Worm (Caenorhabditis elegans) whole organism, L3 larva: ENCODE measurements around the gene zhit-2.

ENCODE experiments used
- R02D3.7 ChIP-seq: fragments of 150-350 bp; optimal IDR thresholded peaks from 2 replicates; lab custom pipeline; 2014; ENCODE audit warnings: missing biosample characterization, missing genetic modification characterization
- ZK546.5 ChIP-seq: sonication (generic microtip); optimal IDR thresholded peaks from 2 replicates; lab custom pipeline; 2017; ENCODE audit warnings: missing biosample characterization, missing genetic modification characterization
- aly-2 ChIP-seq: fragments of 150-350 bp; optimal IDR thresholded peaks from 2 replicates; lab custom pipeline; 2014; ENCODE audit warnings: missing biosample characterization, missing genetic modification characterization
- ama-1 ChIP-seq: fragments of 150-350 bp; optimal IDR thresholded peaks from 2 replicates; lab custom pipeline; 2018
- ceh-28 ChIP-seq: fragments of 150-350 bp; optimal IDR thresholded peaks from 2 replicates; lab custom pipeline; 2014; ENCODE audit warnings: missing biosample characterization, missing genetic modification reagents, missing genetic modification characterization
- ceh-9 ChIP-seq: sonication (generic microtip); optimal IDR thresholded peaks from 2 replicates; lab custom pipeline; 2018; ENCODE audit warnings: missing biosample characterization, missing genetic modification characterization
- daf-12 ChIP-seq: fragments of 150-350 bp; optimal IDR thresholded peaks from 2 replicates; lab custom pipeline; 2014; ENCODE audit warnings: missing biosample characterization, missing genetic modification reagents, missing genetic modification characterization
- egl-27 ChIP-seq: sonication (generic microtip); optimal IDR thresholded peaks from 4 replicates; lab custom pipeline; 2017; ENCODE audit warnings: missing biosample characterization, missing genetic modification reagents, missing genetic modification characterization
- egl-5 ChIP-seq: fragments of 150-350 bp; optimal IDR thresholded peaks from 2 replicates; lab custom pipeline; 2017; ENCODE audit warnings: missing biosample characterization, missing genetic modification reagents, missing genetic modification characterization, inconsistent platforms
- elt-1 ChIP-seq: fragments of 150-350 bp; optimal IDR thresholded peaks from 2 replicates; lab custom pipeline; 2014; ENCODE audit warnings: missing biosample characterization, missing genetic modification characterization
- elt-2 ChIP-seq: sonication (generic microtip); optimal IDR thresholded peaks from 2 replicates; lab custom pipeline; 2016; ENCODE audit warnings: missing genetic modification reagents, mild to moderate bottlenecking, missing genetic modification characterization, missing compliant biosample characterization
- elt-3 ChIP-seq, 3 experiments: fragments of 150-350 bp in 1 of 3; sonication (generic microtip) in 2 of 3; optimal IDR thresholded peaks; 2 replicates in 2 of 3; 4 replicates in 1 of 3; lab custom pipeline; 2014 to 2017; ENCODE audit warnings: missing biosample characterization in 3 of 3, missing genetic modification characterization in 3 of 3
- eor-1 ChIP-seq, 2 experiments: fragments of 150-350 bp; optimal IDR thresholded peaks; 2 replicates each; lab custom pipeline; 2014 to 2018; ENCODE audit warnings: missing biosample characterization in 2 of 2, missing genetic modification characterization in 2 of 2
- fkh-10 ChIP-seq: sonication (generic microtip); optimal IDR thresholded peaks from 2 replicates; lab custom pipeline; 2017; ENCODE audit warnings: missing biosample characterization, missing genetic modification reagents, missing genetic modification characterization
- fkh-2 ChIP-seq: fragments of 150-350 bp; optimal IDR thresholded peaks from 2 replicates; lab custom pipeline; 2014; ENCODE audit warnings: missing biosample characterization, missing genetic modification reagents, missing genetic modification characterization
- hmg-11 ChIP-seq: sonication (generic microtip); optimal IDR thresholded peaks from 2 replicates; lab custom pipeline; 2016; ENCODE audit warnings: missing genetic modification characterization, missing compliant biosample characterization
- jun-1 ChIP-seq: fragments of 150-350 bp; optimal IDR thresholded peaks from 2 replicates; lab custom pipeline; 2014; ENCODE audit warnings: missing biosample characterization, missing genetic modification reagents, missing genetic modification characterization
- lin-15B ChIP-seq: fragments of 150-350 bp; optimal IDR thresholded peaks from 2 replicates; lab custom pipeline; 2014; ENCODE audit warnings: missing biosample characterization, missing genetic modification characterization
- lin-39 ChIP-seq: fragments of 150-350 bp; optimal IDR thresholded peaks from 2 replicates; lab custom pipeline; 2018; ENCODE audit warnings: missing biosample characterization, missing genetic modification reagents, missing genetic modification characterization
- mml-1 ChIP-seq: fragments of 150-350 bp; sonication (generic microtip); optimal IDR thresholded peaks from 3 replicates; lab custom pipeline; 2014; ENCODE audit warnings: missing biosample characterization, missing genetic modification characterization
- nfya-1 ChIP-seq: sonication (generic microtip); optimal IDR thresholded peaks from 2 replicates; lab custom pipeline; 2017; ENCODE audit warnings: missing genetic modification characterization, mild to moderate bottlenecking, missing compliant biosample characterization, antibody characterized with exemption, moderate library complexity; ENCODE audit not compliant: insufficient read depth
- nhr-12 ChIP-seq: fragments of 150-350 bp; optimal IDR thresholded peaks from 2 replicates; lab custom pipeline; 2014; ENCODE audit warnings: missing biosample characterization, missing genetic modification characterization
- nhr-23 ChIP-seq: fragments of 150-350 bp; optimal IDR thresholded peaks from 2 replicates; lab custom pipeline; 2014; ENCODE audit warnings: missing biosample characterization, missing genetic modification reagents, missing genetic modification characterization
- nhr-25 ChIP-seq: sonication (generic microtip); optimal IDR thresholded peaks from 2 replicates; lab custom pipeline; 2017; ENCODE audit warnings: missing biosample characterization, missing genetic modification characterization
- nhr-28 ChIP-seq: fragments of 150-350 bp; optimal IDR thresholded peaks from 2 replicates; lab custom pipeline; 2014; ENCODE audit warnings: missing biosample characterization, missing genetic modification characterization
- nhr-67 ChIP-seq: fragments of 150-350 bp; optimal IDR thresholded peaks from 2 replicates; lab custom pipeline; 2014; ENCODE audit warnings: missing biosample characterization, missing genetic modification characterization
- nhr-76 ChIP-seq: fragments of 150-350 bp; sonication (generic microtip); optimal IDR thresholded peaks from 5 replicates; lab custom pipeline; 2014; ENCODE audit warnings: missing biosample characterization, missing genetic modification characterization
- nhr-77 ChIP-seq: fragments of 150-350 bp; optimal IDR thresholded peaks from 2 replicates; lab custom pipeline; 2014; ENCODE audit warnings: missing biosample characterization, missing genetic modification characterization
- pha-4 ChIP-seq: fragments of 150-350 bp; optimal IDR thresholded peaks from 2 replicates; lab custom pipeline; 2014; ENCODE audit warnings: missing biosample characterization, missing genetic modification reagents, missing genetic modification characterization
- pqm-1 ChIP-seq: fragments of 150-350 bp; optimal IDR thresholded peaks from 2 replicates; lab custom pipeline; 2017; ENCODE audit warnings: missing biosample characterization, missing genetic modification characterization, inconsistent platforms
- tbx-2 ChIP-seq: sonication (generic microtip); optimal IDR thresholded peaks from 2 replicates; lab custom pipeline; 2016; ENCODE audit warnings: mild to moderate bottlenecking, missing genetic modification characterization, missing compliant biosample characterization
- unc-39 ChIP-seq: sonication (generic microtip); optimal IDR thresholded peaks from 4 replicates; lab custom pipeline; 2017; ENCODE audit warnings: missing biosample characterization, missing genetic modification characterization
- unc-62 ChIP-seq: fragments of 150-350 bp; sonication (generic microtip); optimal IDR thresholded peaks from 4 replicates; lab custom pipeline; 2014; ENCODE audit warnings: missing biosample characterization, missing genetic modification reagents, missing genetic modification characterization
- zag-1 ChIP-seq: fragments of 150-350 bp; optimal IDR thresholded peaks from 2 replicates; lab custom pipeline; 2014; ENCODE audit warnings: missing biosample characterization, missing genetic modification characterization
- ztf-11 ChIP-seq: fragments of 150-350 bp; optimal IDR thresholded peaks from 2 replicates; lab custom pipeline; 2014; ENCODE audit warnings: missing biosample characterization, missing genetic modification characterization
- ztf-4 ChIP-seq: fragments of 150-350 bp; optimal IDR thresholded peaks from 2 replicates; lab custom pipeline; 2014; ENCODE audit warnings: missing biosample characterization, missing genetic modification characterization

The zhit-2 gene

DNA sequence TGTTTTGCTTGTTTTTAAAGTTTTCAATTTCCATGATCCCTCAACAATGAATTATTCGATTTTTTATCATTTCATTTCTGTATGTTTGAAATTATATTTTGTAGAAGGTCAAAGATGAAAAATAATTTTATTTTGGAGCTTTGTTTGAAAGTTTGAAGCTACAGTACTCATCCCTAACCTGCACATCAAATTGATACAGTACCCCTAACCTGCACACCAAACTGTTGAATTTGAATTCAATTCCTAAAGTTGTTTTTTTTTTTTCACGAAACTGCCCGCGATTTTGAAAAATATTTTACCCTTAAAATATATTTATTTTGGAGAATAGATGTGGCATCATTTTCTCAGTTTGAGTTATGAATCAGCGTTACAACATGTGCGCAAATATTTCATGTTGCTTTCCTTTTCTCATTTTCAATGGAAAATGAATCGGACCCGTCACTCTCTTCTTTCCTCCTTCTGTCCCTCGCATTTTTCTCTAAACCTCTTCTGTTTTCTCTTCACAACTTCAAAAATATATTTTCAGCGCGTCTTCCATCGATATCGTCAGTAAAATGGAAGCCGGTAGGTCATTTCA lies 38.3 kb downstream of the zhit-2 start, which contains the start of gene R74.8:
Gene R74.8, plus strand, starts transcription at position 527 of the 577 bp plus-strand sequence.
- TF ChIP-seq eor-1 (tag; optimal IDR thresholded peaks at IDR 0.05; lab: Kevin White, UChicago) (no peak), ceh-9 (tag; lab: Kevin White, UChicago) (no peak), nfya-1 (tag; lab: Kevin White, UChicago) (peak; percentile 11)
- TF ChIP-seq, all 47 proteins: peak for 1

DNA sequence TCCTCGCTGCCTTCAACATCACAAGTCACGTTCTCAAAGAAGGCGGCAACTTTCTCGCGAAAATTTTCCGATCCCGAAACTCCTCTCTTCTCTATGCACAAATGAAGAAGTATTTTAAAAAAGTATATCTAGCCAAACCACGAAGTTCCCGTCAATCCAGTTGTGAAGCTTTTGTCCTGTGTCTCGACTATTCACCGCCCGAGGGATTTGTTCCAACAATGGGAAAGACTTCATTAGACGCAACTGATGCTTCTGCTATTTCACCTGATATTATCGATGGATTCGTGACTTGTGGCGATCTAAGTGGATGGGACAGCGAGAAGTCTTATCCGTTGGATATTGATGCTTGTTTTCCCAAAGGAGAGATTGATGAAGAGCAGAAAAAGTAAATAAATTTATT lies 39.2 kb downstream of the zhit-2 start:
- TF ChIP-seq ceh-28 (tag; lab: Kevin White, UChicago), result no peak
- TF ChIP-seq lin-39, result no peak
- TF ChIP-seq zag-1 (tag; lab: Kevin White, UChicago), result no peak
- TF ChIP-seq tbx-2 (tag; lab: Kevin White, UChicago), result no peak
- no peak for TF ChIP-seq nhr-76 (tag; lab: Kevin White, UChicago)
- TF ChIP-seq nhr-77 (tag; lab: Kevin White, UChicago), result no peak
- TF ChIP-seq nfya-1 (tag; lab: Kevin White, UChicago), result no peak
- no peak for TF ChIP-seq nhr-12
- TF ChIP-seq hmg-11, result no peak
- TF ChIP-seq lin-15B (tag; lab: Kevin White, UChicago), result no peak
- TF ChIP-seq fkh-10 (GFP tag; lab: Kevin White, UChicago), result no peak
- TF ChIP-seq ama-1 (lab: Kevin White, UChicago), result no peak
- no peak for TF ChIP-seq ztf-4
- TF ChIP-seq unc-62 (GFP tag; lab: Kevin White, UChicago), result no peak
- TF ChIP-seq ZK546.5, result no peak
- TF ChIP-seq daf-12 (tag; lab: Kevin White, UChicago), result no peak
- no peak for TF ChIP-seq egl-5 (tag; lab: Kevin White, UChicago)
- TF ChIP-seq, all 47 proteins: peak for 0

ce11 chrIII:4204072-4204471 lies 40.1 kb downstream of the zhit-2 start, which contains the start of the genes pelo-1 and R74.7:
Gene pelo-1, minus strand, starts transcription at chrIII:4204222.
Gene R74.7, plus strand, starts transcription at chrIII:4204429.
- TF ChIP-seq nfya-1 (tag; lab: Kevin White, UChicago), result peak; percentile 43
- peak; percentile 48 for TF ChIP-seq lin-15B (tag; lab: Kevin White, UChicago)
- TF ChIP-seq unc-39 (tag; lab: Kevin White, UChicago), result no peak
- TF ChIP-seq aly-2, result no peak
- TF ChIP-seq egl-27 (tag; lab: Kevin White, UChicago), result no peak
- no peak for TF ChIP-seq fkh-2 (tag; lab: Kevin White, UChicago)
- no peak for TF ChIP-seq daf-12 (tag; lab: Kevin White, UChicago)
- TF ChIP-seq nhr-76 (tag; lab: Kevin White, UChicago), result no peak
- no peak for TF ChIP-seq nhr-23 (tag; lab: Kevin White, UChicago)
- TF ChIP-seq egl-5 (tag; lab: Kevin White, UChicago), result no peak
- TF ChIP-seq jun-1, result no peak
- no peak for TF ChIP-seq nhr-25 (tag; lab: Kevin White, UChicago)
- no peak for TF ChIP-seq elt-1 (tag; lab: Kevin White, UChicago)
- peak; percentile 64 for TF ChIP-seq pha-4 (tag; lab: Kevin White, UChicago)
- TF ChIP-seq elt-2, result no peak
- no peak for TF ChIP-seq ztf-11
- peak; percentile 88 for TF ChIP-seq R02D3.7 (tag; lab: Kevin White, UChicago)
- TF ChIP-seq ama-1 (lab: Kevin White, UChicago), result no peak
- TF ChIP-seq, all 47 proteins: peak for 4

- TF ChIP-seq elt-3 (tag; optimal IDR thresholded peaks at IDR 0.05; lab: Kevin White, UChicago), result no peak
- no peak for TF ChIP-seq daf-12 (tag; lab: Kevin White, UChicago)
- no peak for TF ChIP-seq nhr-77 (tag; lab: Kevin White, UChicago)
- TF ChIP-seq mml-1 (tag; lab: Kevin White, UChicago), result no peak
- TF ChIP-seq tbx-2 (tag; lab: Kevin White, UChicago), result no peak
- TF ChIP-seq nhr-25 (tag; lab: Kevin White, UChicago), result no peak
- TF ChIP-seq nhr-28, result no peak
- TF ChIP-seq nhr-67 (tag; lab: Kevin White, UChicago), result no peak
- TF ChIP-seq pqm-1 (tag; lab: Kevin White, UChicago), result no peak
Observed at ce11 chrIII:4196988-4197384, 47.2 kb downstream of the zhit-2 start, which contains the start of gene asd-1. Gene asd-1, plus strand, starts transcription at chrIII:4197285.
